Fruit fly (Drosophila melanogaster) whole organism, embryonic: Measurements from ENCODE around the gene SelT.
A peak's percentile ranks its signal among the peaks of the same experiment; 100 is the strongest.

Source experiments
- Asciz ChIP-seq: fragments of 200-800 bp; sonication (Bioruptor generic); optimal IDR thresholded peaks from 2 replicates; lab custom pipeline; 2017; ENCODE audit warnings: missing biosample characterization, mild to moderate bottlenecking, missing genetic modification characterization, missing genetic modification reagents
- Blimp-1 ChIP-seq: fragments of 200-800 bp; sonication (Bioruptor generic); optimal IDR thresholded peaks from 3 replicates; lab custom pipeline; 2018; ENCODE audit warnings: missing biosample characterization, missing genetic modification characterization, mild to moderate bottlenecking, moderate library complexity, missing genetic modification reagents
- CG10431 ChIP-seq: fragments of 200-800 bp; sonication (Bioruptor generic); optimal IDR thresholded peaks from 3 replicates; lab custom pipeline; 2018; ENCODE audit warnings: missing biosample characterization, mild to moderate bottlenecking, missing genetic modification characterization
- CG11093 ChIP-seq: fragments of 200-800 bp; sonication (Bioruptor generic); IDR thresholded peaks from 3 replicates; pipeline ENCODE4 v1.3.6; 2022; ENCODE audit warnings: missing biosample characterization, missing genetic modification characterization
- CG12299 ChIP-seq: fragments of 200-800 bp; sonication (Bioruptor generic); optimal IDR thresholded peaks from 2 replicates; lab custom pipeline; 2018; ENCODE audit warnings: missing biosample characterization, mild to moderate bottlenecking, missing genetic modification characterization
- CG13424 ChIP-seq: fragments of 200-800 bp; sonication (Bioruptor generic); optimal IDR thresholded peaks from 2 replicates; lab custom pipeline; 2019; ENCODE audit warnings: missing biosample characterization, mild to moderate bottlenecking, missing genetic modification characterization, moderate library complexity
- CG14014 ChIP-seq: fragments of 200-800 bp; sonication (Bioruptor generic); IDR thresholded peaks from 2 replicates; pipeline ENCODE4 v1.3.6; 2022; ENCODE audit warnings: missing biosample characterization, missing genetic modification characterization
- CG15073 ChIP-seq: fragments of 200-800 bp; sonication (Bioruptor generic); optimal IDR thresholded peaks from 2 replicates; lab custom pipeline; 2016; ENCODE audit warnings: missing biosample characterization, missing genetic modification characterization
- CG16815 ChIP-seq: fragments of 200-800 bp; sonication (Bioruptor generic); optimal IDR thresholded peaks from 3 replicates; lab custom pipeline; 2017; ENCODE audit warnings: missing biosample characterization, mild to moderate bottlenecking, missing genetic modification characterization
- CG17568 ChIP-seq: fragments of 200-800 bp; sonication (Bioruptor generic); optimal IDR thresholded peaks from 2 replicates; lab custom pipeline; 2018; ENCODE audit warnings: missing biosample characterization, mild to moderate bottlenecking, missing genetic modification characterization, moderate library complexity
- CG1832 ChIP-seq: fragments of 200-800 bp; sonication (Bioruptor generic); optimal IDR thresholded peaks from 2 replicates; lab custom pipeline; 2017; ENCODE audit warnings: missing biosample characterization, mild to moderate bottlenecking, missing genetic modification characterization, inconsistent platforms
- CG18619 ChIP-seq: fragments of 200-800 bp; sonication (Bioruptor generic); optimal IDR thresholded peaks from 3 replicates; lab custom pipeline; 2017; ENCODE audit warnings: missing biosample characterization, mild to moderate bottlenecking, missing genetic modification characterization
- CG31365 ChIP-seq: fragments of 200-800 bp; sonication (Bioruptor generic); optimal IDR thresholded peaks from 2 replicates; lab custom pipeline; 2018; ENCODE audit warnings: missing biosample characterization, mild to moderate bottlenecking, missing genetic modification characterization
- CG32767 ChIP-seq: fragments of 200-800 bp; sonication (Bioruptor generic); IDR thresholded peaks from 2 replicates; pipeline ENCODE4 v1.3.6; 2022; ENCODE audit warnings: missing biosample characterization, missing genetic modification characterization
- CG4360 ChIP-seq: fragments of 200-800 bp; sonication (Bioruptor generic); IDR thresholded peaks from 2 replicates; pipeline ENCODE4 v1.3.6; 2022; ENCODE audit warnings: missing biosample characterization, missing genetic modification characterization
- CG6689 ChIP-seq: fragments of 200-800 bp; sonication (Bioruptor generic); IDR thresholded peaks from 2 replicates; pipeline ENCODE4 v1.3.6; 2022; ENCODE audit warnings: missing biosample characterization, missing genetic modification characterization
- CG7357 ChIP-seq: fragments of 200-800 bp; sonication (Bioruptor generic); IDR thresholded peaks from 3 replicates; pipeline ENCODE4 v1.3.6; 2022; ENCODE audit warnings: missing biosample characterization, missing genetic modification characterization
- CG7556 ChIP-seq: fragments of 200-800 bp; sonication (Bioruptor generic); optimal IDR thresholded peaks from 2 replicates; lab custom pipeline; 2017; ENCODE audit warnings: missing biosample characterization, mild to moderate bottlenecking, missing genetic modification characterization
- CG8089 ChIP-seq: fragments of 200-800 bp; sonication (Bioruptor generic); optimal IDR thresholded peaks from 3 replicates; lab custom pipeline; 2016; ENCODE audit warnings: missing biosample characterization, missing genetic modification characterization
- CG8281 ChIP-seq: fragments of 200-800 bp; sonication (Bioruptor generic); optimal IDR thresholded peaks from 2 replicates; lab custom pipeline; 2018; ENCODE audit warnings: missing biosample characterization, mild to moderate bottlenecking, missing genetic modification characterization, moderate library complexity
- D19A ChIP-seq: fragments of 200-800 bp; optimal IDR thresholded peaks from 3 replicates; lab custom pipeline; 2019; ENCODE audit warnings: missing biosample characterization, mild to moderate bottlenecking, missing genetic modification characterization, moderate library complexity
- Dfd ChIP-seq, 2 experiments: fragments of >200 bp; optimal IDR thresholded peaks; 2 replicates each; lab custom pipeline; 2017; ENCODE audit warnings: missing biosample characterization in 2 of 2, missing genetic modification characterization in 2 of 2
- Dref ChIP-seq: fragments of 200-800 bp; sonication (Bioruptor generic); IDR thresholded peaks from 2 replicates; pipeline ENCODE4 v1.3.6; 2022; ENCODE audit warnings: missing biosample characterization, missing genetic modification characterization
- E2f2 ChIP-seq: fragments of 200-800 bp; sonication (Bioruptor generic); IDR thresholded peaks from 2 replicates; pipeline ENCODE4 v1.3.6; 2022; ENCODE audit warnings: missing biosample characterization, missing genetic modification characterization
- Gsc ChIP-seq: fragments of 200-800 bp; sonication (Bioruptor generic); IDR thresholded peaks from 2 replicates; pipeline ENCODE4 v1.3.6; 2022; ENCODE audit warnings: missing biosample characterization, missing genetic modification characterization
- H15 ChIP-seq: fragments of 200-800 bp; sonication (Bioruptor generic); IDR thresholded peaks from 3 replicates; pipeline ENCODE4 v1.3.6; 2022; ENCODE audit warnings: missing biosample characterization, missing genetic modification characterization
- H2.0 ChIP-seq: fragments of 200-800 bp; sonication (Bioruptor generic); IDR thresholded peaks from 2 replicates; pipeline ENCODE4 v1.3.6; 2022; ENCODE audit warnings: missing biosample characterization, missing genetic modification characterization
- HLH4C ChIP-seq: fragments of 200-800 bp; sonication (Bioruptor generic); IDR thresholded peaks from 3 replicates; pipeline ENCODE4 v1.3.6; 2022; ENCODE audit warnings: missing biosample characterization, missing genetic modification characterization; ENCODE audit not compliant: partially characterized antibody
- Hr51 ChIP-seq, 2 experiments: fragments of 200-800 bp; sonication (Bioruptor generic); optimal IDR thresholded peaks; 2 replicates in 1 of 2; 3 replicates in 1 of 2; lab custom pipeline; 2016 to 2018; ENCODE audit warnings: missing biosample characterization in 2 of 2, missing genetic modification characterization in 2 of 2, mild to moderate bottlenecking in 1 of 2, moderate library complexity in 1 of 2
- Hsf ChIP-seq: fragments of 200-800 bp; sonication (Bioruptor generic); optimal IDR thresholded peaks from 3 replicates; lab custom pipeline; 2016; ENCODE audit warnings: missing biosample characterization, missing genetic modification characterization
- Tbp ChIP-seq: fragments of >200 bp; optimal IDR thresholded peaks from 2 replicates; lab custom pipeline; 2018; ENCODE audit warnings: missing biosample characterization, missing genetic modification characterization
- Vsx1 ChIP-seq: fragments of 200-800 bp; sonication (Bioruptor generic); optimal IDR thresholded peaks from 2 replicates; lab custom pipeline; 2017; ENCODE audit warnings: missing biosample characterization, mild to moderate bottlenecking, missing genetic modification characterization, missing genetic modification reagents
- aop ChIP-seq: fragments of 200-800 bp; sonication (Bioruptor generic); IDR thresholded peaks from 2 replicates; pipeline ENCODE4 v1.3.6; 2022; ENCODE audit warnings: missing biosample characterization, missing genetic modification characterization
- bab2 ChIP-seq: fragments of 200-800 bp; sonication (Bioruptor generic); optimal IDR thresholded peaks from 2 replicates; lab custom pipeline; 2016; ENCODE audit warnings: missing biosample characterization, missing genetic modification characterization
- bowl ChIP-seq: fragments of 200-800 bp; sonication (Bioruptor generic); IDR thresholded peaks from 2 replicates; pipeline ENCODE4 v1.3.6; 2022; ENCODE audit warnings: missing biosample characterization, missing genetic modification characterization
- fd64A ChIP-seq: fragments of 200-800 bp; sonication (Bioruptor generic); optimal IDR thresholded peaks from 3 replicates; lab custom pipeline; 2018; ENCODE audit warnings: missing biosample characterization, mild to moderate bottlenecking, missing genetic modification characterization
- gem ChIP-seq: fragments of 200-800 bp; sonication (Bioruptor generic); optimal IDR thresholded peaks from 2 replicates; lab custom pipeline; 2019; ENCODE audit warnings: missing biosample characterization, mild to moderate bottlenecking, missing genetic modification characterization, moderate library complexity
- gfzf ChIP-seq: fragments of 200-800 bp; sonication (Bioruptor generic); optimal IDR thresholded peaks from 2 replicates; lab custom pipeline; 2016; ENCODE audit warnings: missing biosample characterization, mild to moderate bottlenecking, missing genetic modification characterization, moderate library complexity
- grn ChIP-seq: fragments of 200-800 bp; sonication (Bioruptor generic); optimal IDR thresholded peaks from 3 replicates; lab custom pipeline; 2017; ENCODE audit warnings: missing biosample characterization, missing genetic modification characterization
- gsb-n ChIP-seq: fragments of 200-800 bp; sonication (Bioruptor generic); optimal IDR thresholded peaks from 3 replicates; lab custom pipeline; 2018; ENCODE audit warnings: missing biosample characterization, mild to moderate bottlenecking, missing genetic modification characterization
- her ChIP-seq: fragments of 200-800 bp; sonication (Bioruptor generic); optimal IDR thresholded peaks from 2 replicates; lab custom pipeline; 2016; ENCODE audit warnings: missing biosample characterization, missing genetic modification characterization
- ken ChIP-seq: fragments of 200-800 bp; sonication (Bioruptor generic); IDR thresholded peaks from 3 replicates; pipeline ENCODE4 v1.3.6; 2022; ENCODE audit warnings: missing biosample characterization, missing genetic modification characterization
- nerfin-1 ChIP-seq: fragments of 200-800 bp; sonication (Bioruptor generic); optimal IDR thresholded peaks from 3 replicates; lab custom pipeline; 2019; ENCODE audit warnings: missing biosample characterization, mild to moderate bottlenecking, missing genetic modification characterization, moderate library complexity
- otp ChIP-seq: fragments of 200-800 bp; sonication (Bioruptor generic); IDR thresholded peaks from 3 replicates; pipeline ENCODE4, ENCODE4 v1.3.6; 2022; ENCODE audit warnings: missing biosample characterization, missing genetic modification characterization
- salm ChIP-seq: fragments of 200-800 bp; sonication (Bioruptor generic); optimal IDR thresholded peaks from 2 replicates; lab custom pipeline; 2018; ENCODE audit warnings: missing biosample characterization, mild to moderate bottlenecking, missing genetic modification characterization
- sd ChIP-seq: fragments of 200-800 bp; sonication (Bioruptor generic); optimal IDR thresholded peaks from 3 replicates; lab custom pipeline; 2018; ENCODE audit warnings: missing biosample characterization, mild to moderate bottlenecking, missing genetic modification characterization, moderate library complexity
- sim ChIP-seq: fragments of 200-800 bp; sonication (Bioruptor generic); IDR thresholded peaks from 2 replicates; pipeline ENCODE4 v1.3.6; 2022; ENCODE audit warnings: missing biosample characterization, missing genetic modification characterization
- toy ChIP-seq: fragments of 200-800 bp; sonication (Bioruptor generic); IDR thresholded peaks from 2 replicates; pipeline ENCODE4 v1.3.6; 2022; ENCODE audit warnings: missing biosample characterization, missing genetic modification characterization
- trem ChIP-seq: fragments of 200-800 bp; optimal IDR thresholded peaks from 3 replicates; lab custom pipeline; 2019; ENCODE audit warnings: missing biosample characterization, mild to moderate bottlenecking, missing genetic modification characterization, moderate library complexity
- trh ChIP-seq: fragments of 200-800 bp; sonication (Bioruptor generic); optimal IDR thresholded peaks from 2 replicates; lab custom pipeline; 2016; ENCODE audit warnings: missing biosample characterization, missing genetic modification characterization
- wor ChIP-seq: fragments of 200-800 bp; sonication (Bioruptor generic); IDR thresholded peaks from 2 replicates; pipeline ENCODE4 v1.3.6; 2022; ENCODE audit warnings: missing biosample characterization, missing genetic modification characterization
- zf30C ChIP-seq: fragments of 200-800 bp; sonication (Bioruptor generic); optimal IDR thresholded peaks from 3 replicates; lab custom pipeline; 2018; ENCODE audit warnings: missing biosample characterization, mild to moderate bottlenecking, missing genetic modification characterization

SelT gene

DNA sequence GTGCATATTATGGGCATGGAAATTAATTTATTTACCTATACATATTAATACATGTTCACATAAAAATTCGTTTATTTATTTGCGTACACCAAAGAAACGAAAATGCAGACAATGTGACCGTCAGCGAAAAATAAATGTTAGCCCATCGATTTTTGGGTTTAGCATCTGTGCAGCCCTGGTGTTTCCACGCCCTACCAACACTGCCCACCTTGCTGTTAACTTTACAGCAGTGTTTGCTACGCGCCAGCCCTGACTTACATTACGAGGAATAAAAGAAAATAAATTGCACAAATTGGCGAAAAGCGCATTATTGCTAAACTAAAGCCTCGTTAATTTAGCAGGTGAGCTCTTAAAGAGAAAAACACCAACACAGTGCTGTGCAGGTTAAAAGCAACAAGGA, 32.3 kb downstream of the SelT start, which contains the start of the genes CG33995, CG44000 and CG44001 (continued):
- TF ChIP-seq trh (GFP tag; lab: Kevin White, UChicago) (no peak), CG16815 (GFP tag; lab: Kevin White, UChicago) (no peak), grn (GFP tag; lab: Kevin White, UChicago) (no peak), nerfin-1 (tag; lab: Kevin White, UChicago) (no peak), Asciz (GFP tag; lab: Kevin White, UChicago) (no peak), CG8281 (tag; lab: Kevin White, UChicago) (no peak), CG12299 (peak; percentile 4), Hsf (peak; percentile 61), her (GFP tag; lab: Kevin White, UChicago) (peak; percentile 65), CG15073 (GFP tag; lab: Kevin White, UChicago) (no peak), CG4360 (GFP tag; lab: Robert Waterston, UW) (no peak), CG1832 (no peak), E2f2 (GFP tag; lab: Robert Waterston, UW) (peak; percentile 74), Hr51 (GFP tag; optimal IDR thresholded peaks at IDR 0.05; lab: Kevin White, UChicago) (peak; percentile 10 to 60), salm (no peak), wor (no peak), gsb-n (tag; lab: Kevin White, UChicago) (peak; percentile 16), CG10431 (no peak), CG14014 (GFP tag; lab: Robert Waterston, UW) (no peak; the same call in 1 of the 2 replicates), Vsx1 (GFP tag; lab: Kevin White, UChicago) (no peak), CG8089 (GFP tag; lab: Kevin White, UChicago) (no peak), toy (GFP tag; lab: Robert Waterston, UW) (no peak), Blimp-1 (GFP tag; lab: Kevin White, UChicago) (no peak), ken (GFP tag; lab: Robert Waterston, UW) (peak; percentile 76), trem (tag; lab: Kevin White, UChicago) (peak; percentile 45), Tbp (GFP tag; lab: Kevin White, UChicago) (no peak), CG18619 (GFP tag; lab: Kevin White, UChicago) (peak; percentile 13), gem (tag; lab: Kevin White, UChicago) (peak; percentile 45), zf30C (no peak), sd (no peak), CG31365 (tag; lab: Kevin White, UChicago) (no peak), bowl (GFP tag; lab: Robert Waterston, UW) (no peak), D19A (tag; lab: Kevin White, UChicago) (no peak), CG7556 (GFP tag; lab: Kevin White, UChicago) (peak; percentile 17), bab2 (peak; percentile 46), Dfd (GFP tag; optimal IDR thresholded peaks at IDR 0.05; lab: Kevin White, UChicago) (no peak), CG32767 (no peak), CG13424 (tag; lab: Kevin White, UChicago) (peak; percentile 17), Gsc (GFP tag; lab: Robert Waterston, UW) (no peak), aop (GFP tag; lab: Robert Waterston, UW) (no peak), H2.0 (peak; percentile 50), H15 (GFP tag; lab: Robert Waterston, UW) (no peak; the same call in 2 of the 3 replicates), fd64A (no peak), CG6689 (no peak), CG17568 (GFP tag; lab: Kevin White, UChicago) (no peak), Dref (GFP tag; lab: Robert Waterston, UW) (peak; percentile 55), gfzf (GFP tag; lab: Kevin White, UChicago) (peak; percentile 87), sim (GFP tag; lab: Robert Waterston, UW) (no peak), CG11093 (no peak), otp (GFP tag; lab: Robert Waterston, UW) (no peak), CG7357 (GFP tag; lab: Robert Waterston, UW) (no peak), HLH4C (no peak)
